Fruit fly (Drosophila melanogaster) whole organism, larva: Measurements from ENCODE around the gene Patj.

Source experiments
- noc ChIP-seq: fragments of 200-800 bp; sonication (Bioruptor generic); optimal IDR thresholded peaks from 3 replicates; lab custom pipeline; 2019; ENCODE audit warnings: missing biosample characterization, mild to moderate bottlenecking, missing genetic modification characterization, moderate library complexity

The Patj gene

dm6 chr3L:1802802-1803201, 4.2 kb downstream of the Patj start, which contains the start of the genes JTBR and CG42676:
Gene JTBR, minus strand, starts transcription at chr3L:1802856.
Gene CG42676, plus strand, starts transcription at chr3L:1803107.
- no peak for TF ChIP-seq noc (tag; lab: Kevin White, UChicago)

- TF ChIP-seq noc (tag; lab: Kevin White, UChicago) = peak; percentile 42
Measured at dm6 chr3L:1808631-1809030, 10.0 kb downstream of the Patj start.

DNA sequence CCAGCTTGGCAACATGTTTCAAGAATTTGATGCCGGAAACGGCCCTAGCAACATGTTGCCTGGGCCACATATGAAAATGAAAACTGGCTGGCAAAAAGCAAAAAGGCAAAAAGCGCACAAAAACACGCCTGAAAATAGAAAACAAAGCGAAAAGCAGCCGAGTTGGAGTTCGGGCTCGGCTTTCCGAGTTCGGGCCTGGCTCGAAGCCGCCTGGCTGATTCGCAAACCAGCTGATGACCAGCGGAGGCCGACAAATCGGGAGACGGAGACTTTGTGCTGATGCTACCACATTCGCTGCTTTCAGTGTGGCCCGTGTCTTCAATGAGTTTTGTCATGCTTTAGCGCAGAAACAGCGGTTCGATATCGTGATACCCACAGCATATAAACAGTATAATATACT, 11.7 kb downstream of the Patj start, which contains the start of gene GV1:
Gene GV1 (plus strand): TSS at position 301 of the 400 bp plus-strand sequence.
- no peak for TF ChIP-seq noc (tag; lab: Kevin White, UChicago)

DNA sequence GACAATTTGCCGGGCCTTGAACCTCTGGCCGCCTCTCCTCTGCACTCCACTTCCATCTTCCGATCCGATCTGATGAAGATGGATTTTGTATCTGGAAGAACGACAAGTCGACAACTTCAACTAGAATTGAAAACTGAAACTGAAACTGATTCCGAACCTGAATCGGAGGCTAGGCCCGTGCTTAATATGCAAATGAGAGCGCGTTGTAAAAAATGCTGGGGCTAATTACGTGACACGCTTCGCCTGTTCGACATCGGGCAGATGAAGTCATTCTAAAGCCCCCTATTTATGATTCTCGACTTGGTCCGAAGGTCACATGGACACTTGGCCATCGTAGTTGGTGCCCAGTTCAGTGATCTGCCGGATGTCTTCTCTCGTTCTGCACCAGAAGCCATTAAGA, 18.0 kb downstream of the Patj start:
- no peak for TF ChIP-seq noc (tag; lab: Kevin White, UChicago)

- no peak for TF ChIP-seq noc (tag; lab: Kevin White, UChicago)
Measured at dm6 chr3L:1817405-1817804, 18.8 kb downstream of the Patj start.

- no peak for TF ChIP-seq noc (tag; lab: Kevin White, UChicago)
Measured at dm6 chr3L:1818834-1819233, 20.2 kb downstream of the Patj start.

- TF ChIP-seq noc (tag; lab: Kevin White, UChicago) = no peak
Measured at dm6 chr3L:1821140-1821539, 22.5 kb downstream of the Patj start.

dm6 chr3L:1822365-1822764, 23.8 kb downstream of the Patj start:
- TF ChIP-seq noc (tag; lab: Kevin White, UChicago) = no peak

- no peak for TF ChIP-seq noc (tag; lab: Kevin White, UChicago)
Measured at dm6 chr3L:1827809-1828371, 29.3 kb downstream of the Patj start.

dm6 chr3L:1829539-1829938, 30.9 kb downstream of the Patj start:
- TF ChIP-seq noc (tag; lab: Kevin White, UChicago) = no peak

dm6 chr3L:1831753-1832268, 33.2 kb downstream of the Patj start, which contains the start of gene Cpr62Ba:
Gene Cpr62Ba, minus strand, starts transcription at chr3L:1831783.
- no peak for TF ChIP-seq noc (tag; lab: Kevin White, UChicago)

DNA sequence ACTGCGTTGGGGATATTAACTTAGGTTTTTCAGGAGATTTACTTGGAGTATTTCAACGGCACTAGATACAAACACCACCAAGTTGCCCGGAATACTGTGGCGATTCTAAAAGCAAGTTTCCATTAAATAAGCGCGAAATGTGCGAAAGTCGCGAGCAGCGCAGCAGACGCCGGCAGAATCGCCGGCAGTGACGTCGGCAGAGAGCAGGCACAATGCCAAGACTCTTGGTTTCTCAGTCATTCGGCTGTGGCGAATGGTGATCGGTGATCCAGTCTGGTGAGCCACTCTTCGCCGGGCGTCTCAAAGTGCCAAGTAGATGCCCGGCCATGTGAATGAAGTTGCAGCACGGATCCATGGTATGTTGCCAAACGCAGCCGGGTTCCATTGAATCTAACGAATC, 36.5 kb downstream of the Patj start, which contains the start of gene Cpr62Bb:
Gene Cpr62Bb (minus strand): TSS at position 101 of the 400 bp plus-strand sequence.
- TF ChIP-seq noc (tag; lab: Kevin White, UChicago) = no peak

DNA sequence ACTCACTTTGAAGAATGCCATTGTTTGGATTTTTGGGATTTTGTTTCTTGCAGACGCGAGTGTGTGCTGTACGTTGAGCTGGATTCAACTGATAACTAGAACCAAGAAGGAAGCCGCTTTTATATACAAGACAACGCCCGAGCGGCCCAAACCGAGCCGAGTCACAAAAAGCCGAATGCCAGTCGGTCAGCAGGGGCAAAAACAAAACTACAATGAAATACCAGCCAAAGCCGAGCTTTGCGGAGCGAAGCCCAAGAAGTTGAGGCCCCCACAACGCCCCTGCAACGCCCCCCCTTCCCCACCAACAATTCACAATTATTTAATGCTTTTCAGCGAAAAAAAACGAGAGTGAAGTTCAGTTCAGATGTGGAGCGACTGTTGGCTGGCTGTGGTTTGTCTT, 43.4 kb downstream of the Patj start, which contains the start of gene Cpr62Bc:
Gene Cpr62Bc (minus strand): TSS at position 101 of the 400 bp plus-strand sequence.
- TF ChIP-seq noc (tag; lab: Kevin White, UChicago) = no peak

dm6 chr3L:1844600-1844999, 46.0 kb downstream of the Patj start:
- TF ChIP-seq noc (tag; lab: Kevin White, UChicago) = no peak

DNA sequence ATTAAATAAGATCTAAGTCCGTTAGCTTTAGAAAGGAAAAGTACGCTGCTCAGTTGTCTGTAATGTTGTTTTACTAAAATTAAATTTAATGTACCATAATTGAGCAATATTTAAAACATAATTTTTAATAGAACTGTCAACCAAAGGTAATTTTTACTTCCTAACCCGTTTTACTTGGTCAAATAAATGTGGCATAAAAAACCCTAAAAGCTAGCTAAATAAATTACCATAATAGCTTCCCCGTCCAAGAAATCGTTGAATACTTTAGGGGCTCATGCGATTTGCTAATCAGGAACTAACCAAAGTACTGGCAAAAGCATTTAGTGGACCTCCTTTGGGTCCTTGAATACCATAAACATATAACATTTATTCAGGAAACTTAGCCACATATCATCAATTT, 51.9 kb downstream of the Patj start:
- TF ChIP-seq noc (tag; lab: Kevin White, UChicago) = no peak
